Worm (Caenorhabditis elegans): Measurements from ENCODE around the gene cutl-21.

DNA sequence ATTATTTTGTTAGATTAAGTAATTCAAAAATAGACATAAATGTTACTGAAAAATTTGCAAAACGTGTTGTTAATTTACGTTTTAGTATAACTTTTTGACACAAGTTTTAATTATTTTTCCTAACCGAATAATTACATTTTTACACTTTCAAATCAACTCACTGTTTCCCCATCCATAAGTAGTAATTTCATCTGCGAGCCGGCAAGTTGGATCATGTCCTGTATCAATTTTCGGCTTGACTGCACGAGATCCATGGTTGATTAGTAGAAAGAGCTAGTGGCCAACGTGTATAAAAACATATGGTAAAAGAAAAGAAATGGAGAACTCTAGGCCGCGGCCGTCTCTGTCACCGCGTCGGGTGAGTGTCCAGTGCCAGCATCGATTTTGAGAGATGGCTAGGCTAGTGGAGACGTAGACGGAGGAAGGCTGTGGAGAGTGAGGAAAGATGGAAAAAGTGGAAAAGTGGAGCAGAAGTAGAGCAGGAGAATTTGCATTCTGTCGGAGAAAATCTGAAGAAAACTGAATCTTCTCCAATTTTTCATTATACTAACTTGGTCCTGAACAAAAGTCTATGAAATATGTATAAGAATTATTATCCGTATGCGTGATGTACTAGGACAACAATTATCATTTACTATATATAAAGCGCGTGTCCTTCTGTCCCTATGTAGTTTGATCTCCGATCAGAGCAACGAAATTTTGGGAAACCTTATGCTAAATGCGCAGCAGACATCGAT, 29.5 kb upstream of the cutl-21 start, which contains the start of gene vps-45:
- no peak for TF ChIP-seq unc-39 (tag; optimal IDR thresholded peaks at IDR 0.05)
- no peak for TF ChIP-seq nhr-28 (tag; optimal IDR thresholded peaks at IDR 0.05)
- TF ChIP-seq mml-1 (tag; optimal IDR thresholded peaks at IDR 0.05), result no peak
- TF ChIP-seq elt-3 (tag; optimal IDR thresholded peaks at IDR 0.05), result no peak
- TF ChIP-seq nhr-77 (tag; optimal IDR thresholded peaks at IDR 0.05), result no peak
- TF ChIP-seq unc-62 (GFP tag; optimal IDR thresholded peaks at IDR 0.05), result no peak
- TF ChIP-seq ama-1 (optimal IDR thresholded peaks at IDR 0.05), result no peak
- TF ChIP-seq zag-1 (tag; optimal IDR thresholded peaks at IDR 0.05), result no peak
- no peak for TF ChIP-seq nhr-11 (tag; optimal IDR thresholded peaks at IDR 0.05)
- TF ChIP-seq nhr-12 (tag; optimal IDR thresholded peaks at IDR 0.05), result no peak
- no peak for TF ChIP-seq ztf-4 (tag; optimal IDR thresholded peaks at IDR 0.05)
- peak; percentile 53 for TF ChIP-seq pha-4 (tag; optimal IDR thresholded peaks at IDR 0.05)
- TF ChIP-seq ceh-16 (tag; optimal IDR thresholded peaks at IDR 0.05), result no peak
